Worm (Caenorhabditis elegans) whole organism, L4 larva: ENCODE measurements around the gene lec-6.

Experiments
- F37D6.2 ChIP-seq: sonication (generic microtip); optimal IDR thresholded peaks from 2 replicates; lab custom pipeline; 2016; ENCODE audit warnings: mild to moderate bottlenecking, missing genetic modification characterization, missing compliant biosample characterization
- F44E2.7 ChIP-seq: fragments of 200-800 bp; sonication (Bioruptor generic); IDR thresholded peaks from 2 replicates; pipeline ENCODE4 v2.1.2; 2022; ENCODE audit warnings: missing genetic modification characterization, missing compliant biosample characterization
- R02D3.7 ChIP-seq: fragments of 150-350 bp; sonication (generic microtip); optimal IDR thresholded peaks from 3 replicates; lab custom pipeline; 2014; ENCODE audit warnings: missing biosample characterization, missing genetic modification characterization
- T26A8.4 ChIP-seq: fragments of 200-800 bp; sonication (Bioruptor generic); IDR thresholded peaks from 2 replicates; pipeline ENCODE4 v1.3.6; 2022; ENCODE audit warnings: missing genetic modification characterization, missing compliant biosample characterization
- Y105C5A.15 ChIP-seq: fragments of 200-800 bp; sonication (Bioruptor generic); IDR thresholded peaks from 2 replicates; pipeline ENCODE4 v1.3.6; 2022; ENCODE audit warnings: missing genetic modification characterization, missing compliant biosample characterization
- Y48G9A.11 ChIP-seq: fragments of 200-800 bp; sonication (Bioruptor generic); IDR thresholded peaks from 2 replicates; pipeline ENCODE4 v1.3.6; 2022; ENCODE audit warnings: missing genetic modification reagents, missing genetic modification characterization, missing compliant biosample characterization
- Y5F2A.4 ChIP-seq: fragments of 200-800 bp; sonication (Bioruptor generic); optimal IDR thresholded peaks from 2 replicates; lab custom pipeline; 2018; ENCODE audit warnings: mild to moderate bottlenecking, missing genetic modification characterization, missing compliant biosample characterization
- ZK546.5 ChIP-seq, 2 experiments: sonication (generic microtip); optimal IDR thresholded peaks; 2 replicates each; lab custom pipeline; 2017; ENCODE audit warnings: missing biosample characterization in 2 of 2, missing genetic modification characterization in 2 of 2
- aly-2 ChIP-seq: sonication (generic microtip); optimal IDR thresholded peaks from 2 replicates; lab custom pipeline; 2018; ENCODE audit warnings: missing biosample characterization, missing genetic modification characterization
- ama-1 ChIP-seq: fragments of 150-350 bp; optimal IDR thresholded peaks from 2 replicates; lab custom pipeline; 2014; ENCODE audit warnings: inconsistent platforms, mixed read lengths
- arid-1 ChIP-seq: fragments of 200-800 bp; sonication (Bioruptor generic); conservative IDR thresholded peaks from 2 replicates; pipeline ENCODE4 v1.3.6; 2022; ENCODE audit warnings: missing genetic modification reagents, missing genetic modification characterization, missing compliant biosample characterization
- attf-4 ChIP-seq: sonication (generic microtip); optimal IDR thresholded peaks from 3 replicates; lab custom pipeline; 2017; ENCODE audit warnings: missing biosample characterization, missing genetic modification characterization
- ceh-28 ChIP-seq: fragments of 150-350 bp; optimal IDR thresholded peaks from 2 replicates; lab custom pipeline; 2014; ENCODE audit warnings: missing biosample characterization, missing genetic modification reagents, missing genetic modification characterization
- ceh-32 ChIP-seq: sonication (generic microtip); optimal IDR thresholded peaks from 2 replicates; lab custom pipeline; 2016; ENCODE audit warnings: mild to moderate bottlenecking, missing genetic modification characterization, missing compliant biosample characterization; ENCODE audit not compliant: poor library complexity
- ces-1 ChIP-seq: fragments of 150-350 bp; sonication (generic microtip); optimal IDR thresholded peaks from 4 replicates; lab custom pipeline; 2014; ENCODE audit warnings: missing biosample characterization, missing genetic modification reagents, missing genetic modification characterization
- daf-16 ChIP-seq, 3 experiments: sonication (generic microtip); optimal IDR thresholded peaks; 2 replicates each; lab custom pipeline; 2016 to 2017; ENCODE audit warnings: missing genetic modification characterization in 3 of 3, missing genetic modification reagents in 3 of 3, mild to moderate bottlenecking in 2 of 3, missing compliant biosample characterization in 2 of 3, missing biosample characterization in 1 of 3, moderate library complexity in 1 of 3
- dmd-9 ChIP-seq: fragments of 200-800 bp; sonication (Bioruptor generic); IDR thresholded peaks from 2 replicates; pipeline ENCODE4 v1.3.6; 2022; ENCODE audit warnings: missing genetic modification reagents, missing genetic modification characterization, missing compliant biosample characterization
- duxl-1 ChIP-seq: sonication (generic microtip); optimal IDR thresholded peaks from 2 replicates; lab custom pipeline; 2016; ENCODE audit warnings: mild to moderate bottlenecking, missing genetic modification characterization, moderate library complexity, missing compliant biosample characterization; ENCODE audit not compliant: poor library complexity
- gei-8 ChIP-seq: fragments of 200-800 bp; sonication (Bioruptor generic); optimal IDR thresholded peaks from 2 replicates; lab custom pipeline; 2018; ENCODE audit warnings: mild to moderate bottlenecking, missing genetic modification characterization, missing compliant biosample characterization
- hlh-11 ChIP-seq: fragments of 200-800 bp; sonication (Bioruptor generic); optimal IDR thresholded peaks from 2 replicates; lab custom pipeline; 2018; ENCODE audit warnings: mild to moderate bottlenecking, missing genetic modification characterization, missing compliant biosample characterization
- hlh-30 ChIP-seq: sonication (generic microtip); optimal IDR thresholded peaks from 2 replicates; lab custom pipeline; 2017; ENCODE audit warnings: antibody characterized with exemption, mild to moderate bottlenecking, missing genetic modification characterization, missing compliant biosample characterization; ENCODE audit not compliant: insufficient read depth
- lin-1 ChIP-seq: fragments of 200-800 bp; sonication (Bioruptor generic); IDR thresholded peaks from 2 replicates; pipeline ENCODE4 v1.3.6; 2022; ENCODE audit warnings: missing genetic modification reagents, missing genetic modification characterization, missing compliant biosample characterization
- lin-15B ChIP-seq: fragments of 150-350 bp; sonication (generic microtip); optimal IDR thresholded peaks from 3 replicates; lab custom pipeline; 2014; ENCODE audit warnings: missing biosample characterization, missing genetic modification characterization
- lin-38 ChIP-seq: fragments of 200-800 bp; sonication (Bioruptor generic); IDR thresholded peaks from 2 replicates; pipeline ENCODE4 v1.3.6; 2022; ENCODE audit warnings: missing genetic modification reagents, missing genetic modification characterization, missing compliant biosample characterization
- lir-3 ChIP-seq: sonication (generic microtip); optimal IDR thresholded peaks from 2 replicates; lab custom pipeline; 2016; ENCODE audit warnings: mild to moderate bottlenecking, missing genetic modification characterization, missing compliant biosample characterization
- madf-5 ChIP-seq, 2 experiments: fragments of 200-800 bp; sonication (Bioruptor generic); IDR thresholded peaks; 2 replicates each; pipeline ENCODE4 v1.3.6; 2022; ENCODE audit warnings: missing compliant biosample characterization in 2 of 2, missing genetic modification characterization in 2 of 2
- mdl-1 ChIP-seq, 2 experiments: fragments of 150-350 bp in 1 of 2; sonication (generic microtip) in 1 of 2; optimal IDR thresholded peaks; 2 replicates each; lab custom pipeline; 2014 to 2017; ENCODE audit warnings: missing biosample characterization in 2 of 2, missing genetic modification characterization in 2 of 2
- mdt-29 ChIP-seq: fragments of 200-800 bp; sonication (Bioruptor generic); IDR thresholded peaks from 2 replicates; pipeline ENCODE4 v1.3.6; 2022; ENCODE audit warnings: missing genetic modification reagents, missing genetic modification characterization, missing compliant biosample characterization
- mxl-2 ChIP-seq: fragments of 200-800 bp; sonication (Bioruptor generic); conservative IDR thresholded peaks from 2 replicates; pipeline ENCODE4 v1.3.6; 2022; ENCODE audit warnings: missing genetic modification reagents, missing genetic modification characterization, missing compliant biosample characterization
- nhr-10 ChIP-seq: fragments of 150-350 bp; optimal IDR thresholded peaks from 2 replicates; lab custom pipeline; 2014; ENCODE audit warnings: missing biosample characterization, missing genetic modification characterization
- nhr-102 ChIP-seq: sonication (generic microtip); optimal IDR thresholded peaks from 2 replicates; lab custom pipeline; 2016; ENCODE audit warnings: mild to moderate bottlenecking, missing genetic modification characterization, moderate library complexity, missing compliant biosample characterization
- nhr-237 ChIP-seq: sonication (generic microtip); optimal IDR thresholded peaks from 2 replicates; lab custom pipeline; 2017; ENCODE audit warnings: missing biosample characterization, missing genetic modification characterization
- nhr-25 ChIP-seq: sonication (generic microtip); optimal IDR thresholded peaks from 2 replicates; lab custom pipeline; 2017; ENCODE audit warnings: missing genetic modification characterization, mild to moderate bottlenecking, missing compliant biosample characterization, antibody characterized with exemption, moderate library complexity, borderline replicate concordance; ENCODE audit not compliant: insufficient read depth
- nhr-28 ChIP-seq: fragments of 150-350 bp; optimal IDR thresholded peaks from 2 replicates; lab custom pipeline; 2014; ENCODE audit warnings: missing biosample characterization, missing genetic modification characterization
- nhr-41 ChIP-seq: fragments of 200-800 bp; sonication (Bioruptor generic); IDR thresholded peaks from 2 replicates; pipeline ENCODE4 v1.3.6; 2022; ENCODE audit warnings: missing genetic modification reagents, missing genetic modification characterization, missing compliant biosample characterization
- nhr-6 ChIP-seq: fragments of 150-350 bp; optimal IDR thresholded peaks from 2 replicates; lab custom pipeline; 2014; ENCODE audit warnings: missing biosample characterization, missing genetic modification characterization
- nhr-77 ChIP-seq: fragments of 150-350 bp; optimal IDR thresholded peaks from 2 replicates; lab custom pipeline; 2014; ENCODE audit warnings: missing biosample characterization, missing genetic modification characterization
- php-3 ChIP-seq: fragments of 200-800 bp; sonication (Bioruptor generic); IDR thresholded peaks from 2 replicates; pipeline ENCODE4 v1.3.6; 2022; ENCODE audit warnings: missing genetic modification reagents, missing genetic modification characterization, missing compliant biosample characterization
- saeg-2 ChIP-seq: fragments of 200-800 bp; sonication (Bioruptor generic); IDR thresholded peaks from 2 replicates; pipeline ENCODE4 v1.3.6; 2022; ENCODE audit warnings: missing genetic modification reagents, missing genetic modification characterization, missing compliant biosample characterization
- sdz-12 ChIP-seq: fragments of 200-800 bp; sonication (Bioruptor generic); optimal IDR thresholded peaks from 2 replicates; lab custom pipeline; 2018; ENCODE audit warnings: mild to moderate bottlenecking, missing genetic modification characterization, missing compliant biosample characterization
- set-16 ChIP-seq: fragments of 200-800 bp; sonication (Bioruptor generic); IDR thresholded peaks from 2 replicates; pipeline ENCODE4 v1.3.6; 2022; ENCODE audit warnings: missing genetic modification reagents, missing genetic modification characterization, missing compliant biosample characterization
- skn-1 ChIP-seq: fragments of 150-350 bp; optimal IDR thresholded peaks from 2 replicates; lab custom pipeline; 2014; ENCODE audit warnings: missing biosample characterization, missing genetic modification characterization
- tag-97 ChIP-seq: fragments of 200-800 bp; sonication (Bioruptor generic); IDR thresholded peaks from 2 replicates; pipeline ENCODE4 v1.3.6; 2022; ENCODE audit warnings: missing genetic modification characterization, missing compliant biosample characterization
- unc-39 ChIP-seq: sonication (generic microtip); optimal IDR thresholded peaks from 2 replicates; lab custom pipeline; 2017; ENCODE audit warnings: missing biosample characterization, missing genetic modification characterization
- vab-7 ChIP-seq: fragments of 200-800 bp; sonication (Bioruptor generic); IDR thresholded peaks from 2 replicates; pipeline ENCODE4 v1.3.6; 2022; ENCODE audit warnings: missing genetic modification reagents, missing genetic modification characterization, missing compliant biosample characterization
- zag-1 ChIP-seq: fragments of 150-350 bp; optimal IDR thresholded peaks from 2 replicates; lab custom pipeline; 2014; ENCODE audit warnings: missing biosample characterization, missing genetic modification characterization
- zip-11 ChIP-seq: fragments of 200-800 bp; sonication (Bioruptor generic); IDR thresholded peaks from 2 replicates; pipeline ENCODE4 v1.3.6; 2022; ENCODE audit warnings: missing genetic modification characterization, missing compliant biosample characterization
- ztf-11 ChIP-seq: fragments of 150-350 bp; optimal IDR thresholded peaks from 2 replicates; lab custom pipeline; 2014; ENCODE audit warnings: missing biosample characterization, missing genetic modification characterization
- ztf-7 ChIP-seq: fragments of 150-350 bp; optimal IDR thresholded peaks from 2 replicates; lab custom pipeline; 2014; ENCODE audit warnings: missing biosample characterization, missing genetic modification characterization

lec-6 gene

DNA sequence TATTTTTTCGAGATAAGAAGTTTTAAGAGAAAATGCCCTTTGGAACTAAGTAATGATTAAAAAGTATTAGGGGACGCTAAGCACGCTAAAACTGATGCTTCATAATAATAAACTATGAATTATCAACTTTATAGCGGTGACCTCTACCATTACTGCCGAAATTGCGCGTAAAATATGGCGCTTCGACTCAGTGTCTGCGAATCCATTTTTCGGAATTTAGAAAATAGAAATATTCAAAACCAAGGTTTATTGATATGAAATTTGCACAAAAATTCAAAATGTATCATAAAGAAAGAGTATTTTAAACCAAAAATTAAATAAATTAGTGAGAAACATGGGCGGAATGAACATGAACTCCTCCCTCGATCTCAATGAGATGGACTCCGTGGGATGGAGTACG, 887 bp downstream of the lec-6 start (continued):
- TF ChIP-seq duxl-1 (tag; lab: Kevin White, UChicago) (no peak), mxl-2 (GFP tag; lab: Robert Waterston, UW) (no peak), ama-1 (lab: Kevin White, UChicago) (no peak), nhr-10 (tag; lab: Kevin White, UChicago) (peak; percentile 1), arid-1 (GFP tag; lab: Robert Waterston, UW) (no peak), lir-3 (tag; lab: Kevin White, UChicago) (no peak), lin-1 (GFP tag; lab: Robert Waterston, UW) (no peak), Y105C5A.15 (no peak), sdz-12 (no peak), lin-38 (GFP tag; lab: Robert Waterston, UW) (no peak), daf-16 (GFP tag; optimal IDR thresholded peaks at IDR 0.05; lab: Kevin White, UChicago) (no peak), daf-16 (tag; optimal IDR thresholded peaks at IDR 0.05; lab: Kevin White, UChicago) (peak; percentile 72), nhr-102 (peak; percentile 23), tag-97 (GFP tag; lab: Robert Waterston, UW) (no peak), F37D6.2 (tag; lab: Kevin White, UChicago) (no peak), unc-39 (tag; lab: Kevin White, UChicago) (no peak), zag-1 (no peak), R02D3.7 (tag; lab: Kevin White, UChicago) (no peak), T26A8.4 (GFP tag; lab: Robert Waterston, UW) (no peak; the same call in 1 of the 2 replicates), dmd-9 (GFP tag; lab: Robert Waterston, UW) (no peak), mdt-29 (GFP tag; lab: Robert Waterston, UW) (no peak), nhr-77 (tag; lab: Kevin White, UChicago) (peak; percentile 27)

DNA sequence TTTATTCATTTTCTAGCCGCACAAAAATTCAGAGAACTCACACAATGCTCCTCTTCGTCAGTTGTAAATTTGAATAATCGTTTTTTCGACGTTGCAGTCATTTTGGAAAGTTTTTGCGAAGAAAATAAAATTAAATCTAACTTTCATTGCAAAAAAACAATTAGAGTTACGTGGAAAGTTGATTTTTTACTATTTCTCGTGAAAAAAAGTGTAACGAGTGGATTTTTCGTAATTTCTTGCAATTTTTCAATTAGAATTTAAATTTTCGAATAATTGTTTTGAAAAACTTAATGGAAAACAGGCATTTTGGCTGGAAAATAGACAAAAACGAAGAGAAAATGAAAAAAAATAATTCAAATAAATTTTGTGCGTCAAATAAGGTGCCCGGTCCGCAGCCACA, 1.5 kb downstream of the lec-6 start, which contains the start of gene Y55B1AR.2:
TSS of gene Y55B1AR.2 (minus strand) at position 101 of the 400 bp plus-strand sequence.
- TF ChIP-seq zip-11: no peak
- TF ChIP-seq attf-4 (tag; lab: Kevin White, UChicago): no peak
- no peak for TF ChIP-seq skn-1
- no peak for TF ChIP-seq saeg-2 (GFP tag; lab: Robert Waterston, UW)
- TF ChIP-seq ztf-11 (tag; lab: Kevin White, UChicago): no peak
- no peak for TF ChIP-seq ZK546.5 (tag; optimal IDR thresholded peaks at IDR 0.05; lab: Kevin White, UChicago)
- no peak for TF ChIP-seq F44E2.7 (GFP tag; lab: Robert Waterston, UW)
- no peak for TF ChIP-seq nhr-41 (GFP tag; lab: Robert Waterston, UW)
- no peak for TF ChIP-seq set-16 (GFP tag; lab: Robert Waterston, UW)
- TF ChIP-seq nhr-25 (tag; lab: Kevin White, UChicago): no peak
- TF ChIP-seq Y5F2A.4 (GFP tag; lab: Kevin White, UChicago): no peak

DNA sequence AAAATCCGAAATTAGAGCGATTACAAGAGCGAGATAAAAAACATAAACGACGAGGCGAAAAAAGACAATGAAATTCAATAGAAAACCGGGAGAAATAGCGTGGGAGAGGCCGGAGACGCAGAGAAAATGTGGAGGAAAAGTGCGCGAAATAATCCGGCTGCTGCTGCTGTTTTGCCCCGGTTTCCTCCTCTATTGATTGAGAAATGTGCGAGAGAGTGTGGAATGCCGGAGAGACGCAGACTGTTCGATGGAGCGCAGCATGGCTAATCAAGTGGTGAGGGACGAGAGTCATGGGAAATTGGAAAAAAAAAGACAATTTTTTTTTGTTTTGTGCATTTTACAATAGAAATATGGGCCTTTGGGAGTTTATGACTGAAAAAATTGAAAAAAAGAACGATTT, 2.0 kb downstream of the lec-6 start:
- TF ChIP-seq php-3 (GFP tag; lab: Robert Waterston, UW): 0 out of 2 replicates have a peak, but pooled peaks have one; percentile 16
- no peak for TF ChIP-seq gei-8
- no peak for TF ChIP-seq Y48G9A.11
- TF ChIP-seq aly-2: no peak
- peak; percentile 64 to 83 for TF ChIP-seq mdl-1 (tag; optimal IDR thresholded peaks at IDR 0.05; lab: Kevin White, UChicago)
- no peak for TF ChIP-seq vab-7 (GFP tag; lab: Robert Waterston, UW)
- no peak for TF ChIP-seq nhr-237 (tag; lab: Kevin White, UChicago)
- no peak for TF ChIP-seq madf-5 (GFP tag; IDR thresholded peaks at IDR 0.05; lab: Robert Waterston, UW)
- TF ChIP-seq ztf-7: no peak
- TF ChIP-seq ama-1 (lab: Kevin White, UChicago): no peak
- TF ChIP-seq nhr-28 (tag; lab: Kevin White, UChicago): peak; percentile 42
- peak; percentile 91 for TF ChIP-seq hlh-30 (tag; lab: Kevin White, UChicago)
- no peak for TF ChIP-seq ztf-11 (tag; lab: Kevin White, UChicago)
- peak; percentile 53 for TF ChIP-seq set-16 (GFP tag; lab: Robert Waterston, UW)
- peak; percentile 31 for TF ChIP-seq nhr-6
- no peak for TF ChIP-seq ces-1
- peak; percentile 63 for TF ChIP-seq hlh-11
- peak; percentile 56 for TF ChIP-seq ceh-28 (tag; lab: Kevin White, UChicago)
- TF ChIP-seq T26A8.4 (GFP tag; lab: Robert Waterston, UW): no peak
- no peak for TF ChIP-seq lin-15B (tag; lab: Kevin White, UChicago)
- no peak for TF ChIP-seq ceh-32 (tag; lab: Kevin White, UChicago)
